Worm (Caenorhabditis elegans): ENCODE results near the gene F54C9.14.

DNA sequence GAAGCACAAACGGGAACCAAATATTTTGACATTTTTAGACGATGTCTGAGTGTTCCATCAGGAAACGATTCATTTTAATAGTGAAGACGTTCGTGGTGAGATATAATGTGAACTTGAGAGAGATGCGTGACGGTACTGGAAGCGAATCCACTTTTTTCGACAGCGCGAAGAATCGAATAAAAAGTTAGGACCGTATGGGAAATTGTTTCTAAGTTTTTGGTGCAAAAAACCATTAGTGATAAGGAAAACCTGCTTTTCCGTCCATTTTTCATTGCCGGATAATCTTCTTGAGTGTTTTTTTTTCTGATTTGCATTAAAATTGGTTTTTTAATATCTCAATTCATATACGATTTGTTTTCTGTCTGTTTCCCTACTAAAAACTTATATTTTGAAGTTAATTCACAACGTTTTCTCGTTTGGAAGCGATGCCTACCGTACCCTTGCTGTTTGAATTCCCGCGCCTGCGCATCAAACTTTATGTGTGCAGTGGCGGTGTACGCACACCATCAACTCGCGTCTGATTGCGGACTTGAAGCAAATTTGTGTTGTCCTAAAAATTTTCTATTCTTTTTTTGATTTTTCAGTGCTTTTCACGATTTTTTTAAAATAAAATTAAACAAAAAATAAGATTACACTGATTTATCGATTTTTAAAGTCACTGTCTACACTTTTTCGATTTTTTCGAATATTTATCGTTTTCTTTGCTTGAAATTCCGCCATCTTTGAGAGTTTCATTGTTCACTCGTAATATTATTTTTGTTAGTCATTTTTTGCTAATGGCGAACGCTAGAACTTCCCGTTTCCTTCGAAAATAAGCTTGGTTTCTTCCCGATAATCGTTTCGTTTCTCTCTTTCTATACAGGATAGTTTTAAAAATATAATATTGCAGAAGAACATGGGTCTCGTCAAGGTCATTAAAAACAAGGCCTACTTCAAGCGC, 7.2 kb downstream of the F54C9.14 start, which contains the start of the genes col-38 and rpl-5:
- TF ChIP-seq ztf-23 (GFP tag; IDR thresholded peaks at IDR 0.05): peak; percentile 80
- peak; percentile 78 for TF ChIP-seq flt-1 (GFP tag; IDR thresholded peaks at IDR 0.05)
- peak; percentile 64 for TF ChIP-seq cog-1 (tag; optimal IDR thresholded peaks at IDR 0.05)
- no peak for TF ChIP-seq ref-1 (GFP tag; conservative IDR thresholded peaks at IDR 0.05)
- no peak for TF ChIP-seq med-1 (GFP tag; optimal IDR thresholded peaks at IDR 0.05; ENCODE audit: insufficient read depth)

All from whole organism, midembryonic.